Worm (Caenorhabditis elegans): Measurements from ENCODE around the gene R10D12.7.

- no peak for TF ChIP-seq snpc-4 (tag; optimal IDR thresholded peaks at IDR 0.05)
- no peak for TF ChIP-seq tbx-2 (tag; optimal IDR thresholded peaks at IDR 0.05)
- TF ChIP-seq nhr-76 (tag; optimal IDR thresholded peaks at IDR 0.05) = no peak
- TF ChIP-seq ama-1 (optimal IDR thresholded peaks at IDR 0.05) = peak; percentile 96
- TF ChIP-seq nhr-77 (tag; optimal IDR thresholded peaks at IDR 0.05) = no peak
- no peak for TF ChIP-seq nhr-28 (tag; optimal IDR thresholded peaks at IDR 0.05)
- TF ChIP-seq lin-39 (tag; optimal IDR thresholded peaks at IDR 0.05) = no peak
- TF ChIP-seq nhr-237 (tag; optimal IDR thresholded peaks at IDR 0.05) = no peak
- TF ChIP-seq efl-3 (GFP tag; optimal IDR thresholded peaks at IDR 0.05) = no peak
- no peak for TF ChIP-seq elt-2 (tag; optimal IDR thresholded peaks at IDR 0.05)
- no peak for TF ChIP-seq egl-27 (tag; optimal IDR thresholded peaks at IDR 0.05)
- no peak for TF ChIP-seq aha-1 (tag; optimal IDR thresholded peaks at IDR 0.05)
- no peak for TF ChIP-seq elt-3 (tag; optimal IDR thresholded peaks at IDR 0.05)
- TF ChIP-seq ztf-4 (tag; optimal IDR thresholded peaks at IDR 0.05) = no peak
Observed at ce11 chrV:13907557-13908104, 42.2 kb upstream of the R10D12.7 start.

Data from whole organism, L1 larva.